Worm (Caenorhabditis elegans) whole organism, midembryonic: ENCODE measurements around the gene eif-3.D.

Experiments
- T22C8.4 ChIP-seq: fragments of 200-800 bp; sonication (Bioruptor generic); IDR thresholded peaks from 2 replicates; pipeline ENCODE4 v1.3.6; 2022; ENCODE audit warnings: missing genetic modification characterization, missing compliant biosample characterization
- cog-1 ChIP-seq: sonication (generic microtip); optimal IDR thresholded peaks from 2 replicates; lab custom pipeline; 2016; ENCODE audit warnings: missing genetic modification characterization, missing compliant biosample characterization
- flt-1 ChIP-seq: fragments of 200-800 bp; sonication (Bioruptor generic); IDR thresholded peaks from 2 replicates; pipeline ENCODE4 v1.3.6; 2022; ENCODE audit warnings: missing genetic modification characterization, missing compliant biosample characterization
- klf-2 ChIP-seq: fragments of 200-800 bp; sonication (Bioruptor generic); conservative IDR thresholded peaks from 2 replicates; pipeline ENCODE4 v1.3.6; 2022; ENCODE audit warnings: missing genetic modification reagents, missing genetic modification characterization, missing compliant biosample characterization
- med-1 ChIP-seq: sonication (generic microtip); optimal IDR thresholded peaks from 2 replicates; lab custom pipeline; 2017; ENCODE audit warnings: missing genetic modification characterization, mild to moderate bottlenecking, missing compliant biosample characterization, antibody characterized with exemption, missing genetic modification reagents; ENCODE audit not compliant: insufficient read depth
- ref-1 ChIP-seq: fragments of 200-800 bp; sonication (Bioruptor generic); conservative IDR thresholded peaks from 2 replicates; pipeline ENCODE4 v1.3.6; 2022; ENCODE audit warnings: missing genetic modification reagents, missing genetic modification characterization, missing compliant biosample characterization
- tab-1 ChIP-seq: fragments of 200-800 bp; sonication (Bioruptor generic); IDR thresholded peaks from 2 replicates; pipeline ENCODE4 v1.3.6; 2022; ENCODE audit warnings: missing genetic modification characterization, missing compliant biosample characterization
- ztf-23 ChIP-seq: fragments of 200-800 bp; sonication (Bioruptor generic); IDR thresholded peaks from 2 replicates; pipeline ENCODE4 v1.3.6; 2022; ENCODE audit warnings: missing genetic modification reagents, missing genetic modification characterization, missing compliant biosample characterization
- ztf-29 ChIP-seq: fragments of 200-800 bp; sonication (Bioruptor generic); IDR thresholded peaks from 2 replicates; pipeline ENCODE4 v1.3.6; 2022; ENCODE audit warnings: missing genetic modification reagents, missing genetic modification characterization, missing compliant biosample characterization

ce11 chrIII:8949147-8949546 lies 22.2 kb downstream of the eif-3.D start:
- no peak for TF ChIP-seq flt-1 (GFP tag; lab: Robert Waterston, UW)
- TF ChIP-seq ref-1, result no peak
- TF ChIP-seq ztf-29, result no peak
- TF ChIP-seq tab-1 (GFP tag; lab: Robert Waterston, UW), result no peak
- TF ChIP-seq klf-2 (GFP tag; lab: Robert Waterston, UW), result no peak
- TF ChIP-seq T22C8.4, result no peak
- no peak for TF ChIP-seq ztf-23
- no peak for TF ChIP-seq med-1 (GFP tag; lab: Kevin White, UChicago)
- no peak for TF ChIP-seq cog-1
